Worm (Caenorhabditis elegans): ENCODE results near the gene K09E4.3.
A peak's percentile ranks its signal among the peaks of the same experiment; 100 is the strongest.

Gene K09E4.3

DNA sequence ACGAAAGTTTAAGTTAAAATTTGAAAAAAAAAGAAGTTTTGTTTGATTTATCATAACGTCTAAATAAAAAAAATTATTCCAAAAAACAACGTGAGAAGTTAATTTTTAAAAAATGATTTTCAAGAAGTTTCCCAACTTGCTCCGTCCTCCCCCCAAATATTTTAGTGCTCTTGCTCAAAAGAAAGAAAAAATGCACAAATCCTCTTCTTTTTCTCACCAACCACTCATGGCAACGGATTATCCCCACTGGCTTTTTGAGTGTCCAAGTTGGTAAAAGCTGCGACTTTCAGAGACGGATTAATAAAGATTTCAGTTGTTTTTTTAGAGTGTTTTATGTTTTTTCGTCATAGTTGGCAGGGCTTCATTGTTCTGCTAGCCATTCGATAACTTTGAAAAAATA, 29.2 kb downstream of the K09E4.3 start, which contains the start of gene Y39G8C.2:
Gene Y39G8C.2, minus strand, starts transcription at position 101 of the 400 bp plus-strand sequence.
- no peak for TF ChIP-seq egl-18 (GFP tag; IDR thresholded peaks at IDR 0.05)
- no peak for TF ChIP-seq dpl-1 (GFP tag; optimal IDR thresholded peaks at IDR 0.05)
- TF ChIP-seq somi-1 (GFP tag; optimal IDR thresholded peaks at IDR 0.05), result no peak
- no peak for TF ChIP-seq pbrm-1 (GFP tag; IDR thresholded peaks at IDR 0.05)
- TF ChIP-seq egrh-3 (GFP tag; IDR thresholded peaks at IDR 0.05), result no peak
- no peak for TF ChIP-seq lag-1 (GFP tag; IDR thresholded peaks at IDR 0.05)
- no peak for TF ChIP-seq lir-1 (GFP tag; conservative IDR thresholded peaks at IDR 0.05)
- no peak for TF ChIP-seq ekl-4 (GFP tag; IDR thresholded peaks at IDR 0.05)
- no peak for TF ChIP-seq F10E7.11 (tag; optimal IDR thresholded peaks at IDR 0.05)
- no peak for TF ChIP-seq attf-6 (GFP tag; IDR thresholded peaks at IDR 0.05)
- TF ChIP-seq lin-35 (GFP tag; optimal IDR thresholded peaks at IDR 0.05), result no peak
- TF ChIP-seq nhr-179 (tag; optimal IDR thresholded peaks at IDR 0.05), result no peak
- TF ChIP-seq athp-1 (tag; optimal IDR thresholded peaks at IDR 0.05), result no peak
- TF ChIP-seq nhr-80 (tag; optimal IDR thresholded peaks at IDR 0.05), result no peak
- TF ChIP-seq fkh-3 (tag; optimal IDR thresholded peaks at IDR 0.05), result no peak
- no peak for TF ChIP-seq let-526 (GFP tag; IDR thresholded peaks at IDR 0.05)

DNA sequence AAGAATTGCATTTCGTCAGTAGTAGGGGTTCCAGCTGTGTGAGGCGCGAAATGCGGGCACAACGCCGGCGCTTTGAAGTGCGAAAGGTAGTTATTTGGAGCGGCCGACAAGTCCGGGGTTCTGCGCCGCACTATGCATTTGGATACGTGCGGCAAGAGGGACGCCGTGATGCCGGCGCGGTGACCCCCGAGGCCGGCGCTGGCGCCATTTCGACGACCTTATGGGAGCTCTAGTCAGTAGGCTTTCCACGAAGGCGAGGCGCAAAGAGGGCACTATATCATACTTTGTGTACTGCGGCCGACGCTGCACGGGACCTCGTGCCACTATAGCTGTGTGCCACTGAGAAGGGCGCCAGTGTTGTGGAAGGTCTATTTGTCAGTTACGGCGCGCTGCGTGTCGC, 29.9 kb downstream of the K09E4.3 start:
- TF ChIP-seq snpc-4 (GFP tag; optimal IDR thresholded peaks at IDR 0.05), result no peak
- TF ChIP-seq snpc-4 (tag; optimal IDR thresholded peaks at IDR 0.05), result peak in 2 of 4 experiments; percentile 26 to 46
- TF ChIP-seq egrh-3 (GFP tag; IDR thresholded peaks at IDR 0.05), result peak; percentile 35; the same call in 1 of the 2 replicates
- TF ChIP-seq B0035.1 (tag; optimal IDR thresholded peaks at IDR 0.05), result no peak
- peak; percentile 81 for TF ChIP-seq zfh-2 (GFP tag; conservative IDR thresholded peaks at IDR 0.05)

- TF ChIP-seq hlh-26 (GFP tag; conservative IDR thresholded peaks at IDR 0.05) (no peak), D2030.7 (GFP tag; IDR thresholded peaks at IDR 0.05) (no peak), ceh-27 (GFP tag; optimal IDR thresholded peaks at IDR 0.05) (no peak), zfh-2 (GFP tag; conservative IDR thresholded peaks at IDR 0.05) (peak; percentile 69), egrh-3 (GFP tag; IDR thresholded peaks at IDR 0.05) (peak; percentile 44; the same call in 1 of the 2 replicates)
Observed at ce11 chrII:14095875-14096274, 30.9 kb downstream of the K09E4.3 start.

DNA sequence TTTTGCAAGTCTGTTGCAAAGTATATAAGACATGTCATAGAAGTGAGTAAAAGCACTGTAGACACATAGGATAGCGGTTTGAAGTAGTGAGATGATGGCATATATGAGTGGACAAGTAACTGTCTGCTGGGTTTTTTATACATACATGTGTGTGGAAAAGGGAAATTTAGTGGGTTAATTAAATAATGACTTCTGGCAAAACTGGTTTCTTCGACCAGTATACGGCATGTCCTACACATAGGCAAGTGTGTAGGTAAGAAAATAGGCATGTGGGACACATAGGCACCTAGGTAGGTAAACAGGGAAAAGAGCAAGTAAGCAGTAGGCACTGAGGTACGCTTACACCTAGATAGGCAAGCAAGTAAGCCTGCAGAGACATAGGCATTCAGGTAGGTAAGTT, 32.2 kb downstream of the K09E4.3 start, which contains the start of gene col-87:
Gene col-87, minus strand, starts transcription at position 101 of the 400 bp plus-strand sequence.
- TF ChIP-seq B0035.1 (tag; optimal IDR thresholded peaks at IDR 0.05), result no peak
- no peak for TF ChIP-seq F33H1.4 (GFP tag; IDR thresholded peaks at IDR 0.05)
- TF ChIP-seq akir-1 (GFP tag; optimal IDR thresholded peaks at IDR 0.05), result no peak
- no peak for TF ChIP-seq sptf-2 (GFP tag; optimal IDR thresholded peaks at IDR 0.05)
- no peak for TF ChIP-seq madf-3 (GFP tag; IDR thresholded peaks at IDR 0.05)
- TF ChIP-seq unc-62 (GFP tag; optimal IDR thresholded peaks at IDR 0.05), result no peak

ce11 chrII:14091182-14091581, 35.6 kb downstream of the K09E4.3 start:
- TF ChIP-seq F37B4.10 (GFP tag; IDR thresholded peaks at IDR 0.05) (0 out of 2 replicates have a peak, but pooled peaks have one; percentile 39), snpc-3.4 (tag; optimal IDR thresholded peaks at IDR 0.05) (no peak), rec-8 (tag; optimal IDR thresholded peaks at IDR 0.05) (no peak), zfh-2 (GFP tag; conservative IDR thresholded peaks at IDR 0.05) (peak; percentile 87), B0035.1 (tag; optimal IDR thresholded peaks at IDR 0.05) (no peak), attf-5 (GFP tag; optimal IDR thresholded peaks at IDR 0.05) (no peak), Y79H2A.3 (GFP tag; conservative IDR thresholded peaks at IDR 0.05) (no peak), egrh-3 (GFP tag; IDR thresholded peaks at IDR 0.05) (peak; percentile 89), F52B5.7 (tag; optimal IDR thresholded peaks at IDR 0.05) (no peak), nfyb-1 (GFP tag; IDR thresholded peaks at IDR 0.05) (no peak), F22D6.2 (tag; optimal IDR thresholded peaks at IDR 0.05) (no peak), lin-26 (GFP tag; IDR thresholded peaks at IDR 0.05) (no peak), chd-7 (tag; optimal IDR thresholded peaks at IDR 0.05) (no peak), Y53G8AR.9 (GFP tag; conservative IDR thresholded peaks at IDR 0.05) (no peak), ama-1 (optimal IDR thresholded peaks at IDR 0.05) (no peak), ama-1 (GFP tag; optimal IDR thresholded peaks at IDR 0.05) (no peak)
